Worm (Caenorhabditis elegans) whole organism, young adult: ENCODE results near the gene C18G1.7.

Source experiments
- dpff-1 ChIP-seq: sonication (generic microtip); optimal IDR thresholded peaks from 2 replicates; lab custom pipeline; 2017; ENCODE audit warnings: mild to moderate bottlenecking, missing genetic modification characterization, missing compliant biosample characterization
- ets-4 ChIP-seq: fragments of 200-800 bp; sonication (Bioruptor generic); optimal IDR thresholded peaks from 2 replicates; lab custom pipeline; 2018; ENCODE audit warnings: mild to moderate bottlenecking, missing genetic modification characterization, missing compliant biosample characterization
- let-607 ChIP-seq, 2 experiments: fragments of 200-800 bp in 1 of 2; sonication (Bioruptor generic) in 1 of 2; sonication (generic microtip) in 1 of 2; optimal IDR thresholded peaks; 2 replicates each; lab custom pipeline; 2016 to 2018; ENCODE audit warnings: mild to moderate bottlenecking in 2 of 2, missing compliant biosample characterization in 2 of 2, missing genetic modification characterization in 2 of 2, moderate library complexity in 2 of 2, missing genotype in 1 of 2
- lin-26 ChIP-seq: fragments of 200-800 bp; sonication (Bioruptor generic); IDR thresholded peaks from 2 replicates; pipeline ENCODE4 v1.3.6; 2022; ENCODE audit warnings: missing genetic modification reagents, missing genetic modification characterization, missing compliant biosample characterization
- snpc-4 ChIP-seq, 5 experiments: fragments of 150-350 bp in 1 of 5; sonication (generic microtip) in 4 of 5; optimal IDR thresholded peaks; 2 replicates each; lab custom pipeline; 2014 to 2018; ENCODE audit warnings: missing genetic modification characterization in 5 of 5, missing biosample characterization in 3 of 5, antibody characterized with exemption in 2 of 5, mild to moderate bottlenecking in 2 of 5, missing compliant biosample characterization in 2 of 5, missing genotype in 2 of 5, moderate library complexity in 2 of 5, missing genetic modification reagents in 1 of 5
- unc-130 ChIP-seq: sonication (generic microtip); optimal IDR thresholded peaks from 2 replicates; lab custom pipeline; 2016; ENCODE audit warnings: missing genetic modification reagents, missing genetic modification characterization, missing compliant biosample characterization
- unc-62 ChIP-seq: fragments of 150-350 bp; optimal IDR thresholded peaks from 2 replicates; lab custom pipeline; 2014; ENCODE audit warnings: missing biosample characterization, missing genetic modification reagents, missing genetic modification characterization

ce11 chrV:4770408-4770947, 25.1 kb downstream of the C18G1.7 start, which contains the start of gene elt-7:
- TF ChIP-seq let-607 (tag; optimal IDR thresholded peaks at IDR 0.05; lab: Kevin White, UChicago) = no peak
- no peak for TF ChIP-seq dpff-1
- TF ChIP-seq unc-62 (GFP tag; lab: Kevin White, UChicago) = no peak
- no peak for TF ChIP-seq lin-26 (GFP tag; lab: Robert Waterston, UW)
- no peak for TF ChIP-seq unc-130 (GFP tag; lab: Kevin White, UChicago)
- no peak for TF ChIP-seq snpc-4 (GFP tag; optimal IDR thresholded peaks at IDR 0.05; lab: Kevin White, UChicago)
- no peak for TF ChIP-seq snpc-4 (tag; optimal IDR thresholded peaks at IDR 0.05; lab: Kevin White, UChicago)
- TF ChIP-seq ets-4 (GFP tag; lab: Kevin White, UChicago) = no peak
